Worm (Caenorhabditis elegans) whole organism, young adult: ENCODE measurements around the gene cblc-1.

Experiments
- C06A6.2 ChIP-seq: fragments of 200-800 bp; sonication (Bioruptor generic); conservative IDR thresholded peaks from 2 replicates; pipeline ENCODE4 v1.3.6; 2022; ENCODE audit warnings: missing genetic modification characterization, missing compliant biosample characterization
- F52B5.7 ChIP-seq: sonication (generic microtip); optimal IDR thresholded peaks from 2 replicates; lab custom pipeline; 2016; ENCODE audit warnings: mild to moderate bottlenecking, missing genetic modification characterization, missing compliant biosample characterization
- F57C9.4 ChIP-seq: sonication (generic microtip); optimal IDR thresholded peaks from 2 replicates; lab custom pipeline; 2017; ENCODE audit warnings: mild to moderate bottlenecking, missing genetic modification characterization, missing compliant biosample characterization
- K11D2.4 ChIP-seq: fragments of 200-800 bp; sonication (Bioruptor generic); IDR thresholded peaks from 2 replicates; pipeline ENCODE4 v1.3.6; 2022; ENCODE audit warnings: missing genetic modification reagents, missing genetic modification characterization, missing compliant biosample characterization
- K12H6.12 ChIP-seq: fragments of 200-800 bp; sonication (Bioruptor generic); optimal IDR thresholded peaks from 2 replicates; lab custom pipeline; 2018; ENCODE audit warnings: mild to moderate bottlenecking, missing genetic modification characterization, missing compliant biosample characterization
- Y53F4B.3 ChIP-seq: fragments of 200-800 bp; sonication (Bioruptor generic); IDR thresholded peaks from 2 replicates; pipeline ENCODE4 v1.3.6; 2022; ENCODE audit warnings: missing genetic modification reagents, missing genetic modification characterization, missing compliant biosample characterization
- Y53G8AR.9 ChIP-seq: fragments of 200-800 bp; sonication (Bioruptor generic); conservative IDR thresholded peaks from 2 replicates; pipeline ENCODE4 v1.3.6; 2022; ENCODE audit warnings: missing genetic modification reagents, missing genetic modification characterization, missing compliant biosample characterization
- Y95B8A.8 ChIP-seq: fragments of 200-800 bp; sonication (Bioruptor generic); IDR thresholded peaks from 2 replicates; pipeline ENCODE4 v1.3.6; 2022; ENCODE audit warnings: missing genetic modification reagents, missing genetic modification characterization, missing compliant biosample characterization
- atf-7 ChIP-seq: sonication (generic microtip); optimal IDR thresholded peaks from 2 replicates; lab custom pipeline; 2017; ENCODE audit warnings: mild to moderate bottlenecking, missing genetic modification characterization, missing compliant biosample characterization
- attf-5 ChIP-seq: fragments of 200-800 bp; sonication (Bioruptor generic); optimal IDR thresholded peaks from 2 replicates; lab custom pipeline; 2018; ENCODE audit warnings: mild to moderate bottlenecking, missing genetic modification characterization, missing compliant biosample characterization
- bed-1 ChIP-seq: fragments of 200-800 bp; sonication (Bioruptor generic); IDR thresholded peaks from 2 replicates; pipeline ENCODE4 v1.3.6; 2022; ENCODE audit warnings: missing genetic modification reagents, missing genetic modification characterization, missing compliant biosample characterization
- bed-2 ChIP-seq: fragments of 200-800 bp; sonication (Bioruptor generic); IDR thresholded peaks from 2 replicates; pipeline ENCODE4 v1.3.6; 2022; ENCODE audit warnings: missing genetic modification reagents, missing genetic modification characterization, missing compliant biosample characterization
- cebp-1 ChIP-seq, 2 experiments: fragments of 200-800 bp in 1 of 2; sonication (Bioruptor generic) in 1 of 2; sonication (generic microtip) in 1 of 2; IDR thresholded peaks in 1 of 2; optimal IDR thresholded peaks in 1 of 2; 2 replicates each; pipeline versions ENCODE4 v1.3.6 to Lab custom; 2017 to 2022; ENCODE audit warnings: missing compliant biosample characterization in 2 of 2, missing genetic modification characterization in 2 of 2, mild to moderate bottlenecking in 1 of 2, missing genetic modification reagents in 1 of 2, moderate library complexity in 1 of 2
- cebp-2 ChIP-seq: fragments of 200-800 bp; sonication (Bioruptor generic); IDR thresholded peaks from 2 replicates; pipeline ENCODE4 v1.3.6; 2022; ENCODE audit warnings: missing genetic modification characterization, missing compliant biosample characterization
- ceh-40 ChIP-seq: fragments of 200-800 bp; sonication (Bioruptor generic); IDR thresholded peaks from 2 replicates; pipeline ENCODE4 v1.3.6; 2022; ENCODE audit warnings: missing genetic modification characterization, missing compliant biosample characterization
- chd-7 ChIP-seq: sonication (generic microtip); optimal IDR thresholded peaks from 2 replicates; lab custom pipeline; 2016; ENCODE audit warnings: mild to moderate bottlenecking, missing genetic modification characterization, moderate library complexity, missing compliant biosample characterization
- dox-1 ChIP-seq: fragments of 200-800 bp; sonication (Bioruptor generic); IDR thresholded peaks from 2 replicates; pipeline ENCODE4 v1.3.6; 2022; ENCODE audit warnings: missing genetic modification reagents, missing genetic modification characterization, missing compliant biosample characterization
- dpff-1 ChIP-seq: sonication (generic microtip); optimal IDR thresholded peaks from 2 replicates; lab custom pipeline; 2017; ENCODE audit warnings: mild to moderate bottlenecking, missing genetic modification characterization, missing compliant biosample characterization
- dpl-1 ChIP-seq: fragments of 150-350 bp; optimal IDR thresholded peaks from 2 replicates; lab custom pipeline; 2014; ENCODE audit warnings: missing biosample characterization, missing genetic modification reagents, missing genetic modification characterization
- efl-1 ChIP-seq: fragments of 150-350 bp; optimal IDR thresholded peaks from 2 replicates; lab custom pipeline; 2014; ENCODE audit warnings: missing biosample characterization, missing genetic modification reagents, missing genetic modification characterization
- ekl-4 ChIP-seq: fragments of 200-800 bp; sonication (Bioruptor generic); IDR thresholded peaks from 2 replicates; pipeline ENCODE4 v1.3.6; 2022; ENCODE audit warnings: missing genetic modification reagents, missing genetic modification characterization, missing compliant biosample characterization
- let-607 ChIP-seq, 2 experiments: fragments of 200-800 bp in 1 of 2; sonication (Bioruptor generic) in 1 of 2; sonication (generic microtip) in 1 of 2; optimal IDR thresholded peaks; 2 replicates each; lab custom pipeline; 2016 to 2018; ENCODE audit warnings: mild to moderate bottlenecking in 2 of 2, missing compliant biosample characterization in 2 of 2, missing genetic modification characterization in 2 of 2, moderate library complexity in 2 of 2, missing genotype in 1 of 2
- lin-35 ChIP-seq, 3 experiments: fragments of 150-350 bp in 2 of 3; sonication (generic microtip) in 1 of 3; optimal IDR thresholded peaks; 2 replicates each; lab custom pipeline; 2014 to 2018; ENCODE audit warnings: missing biosample characterization in 3 of 3, missing genetic modification characterization in 3 of 3, missing genetic modification reagents in 3 of 3
- madf-10 ChIP-seq: sonication (generic microtip); optimal IDR thresholded peaks from 2 replicates; lab custom pipeline; 2016; ENCODE audit warnings: mild to moderate bottlenecking, missing genetic modification characterization, missing compliant biosample characterization
- nhr-179 ChIP-seq: sonication (generic microtip); optimal IDR thresholded peaks from 2 replicates; lab custom pipeline; 2016; ENCODE audit warnings: mild to moderate bottlenecking, missing genetic modification characterization, missing compliant biosample characterization
- nhr-80 ChIP-seq: sonication (generic microtip); optimal IDR thresholded peaks from 2 replicates; lab custom pipeline; 2016; ENCODE audit warnings: missing genetic modification characterization, missing compliant biosample characterization
- nhr-90 ChIP-seq: sonication (generic microtip); optimal IDR thresholded peaks from 2 replicates; lab custom pipeline; 2016; ENCODE audit warnings: missing genotype, mild to moderate bottlenecking, missing genetic modification characterization, missing compliant biosample characterization
- pbrm-1 ChIP-seq: fragments of 200-800 bp; sonication (Bioruptor generic); IDR thresholded peaks from 2 replicates; pipeline ENCODE4 v1.3.6; 2022; ENCODE audit warnings: missing genetic modification reagents, missing genetic modification characterization, missing compliant biosample characterization
- pha-4 ChIP-seq: fragments of 150-350 bp; sonication (generic microtip); optimal IDR thresholded peaks from 2 replicates; lab custom pipeline; 2014; ENCODE audit warnings: missing biosample characterization, missing genetic modification reagents, missing genetic modification characterization
- rcor-1 ChIP-seq: fragments of 200-800 bp; sonication (Bioruptor generic); IDR thresholded peaks from 2 replicates; pipeline ENCODE4 v1.3.6; 2022; ENCODE audit warnings: missing genetic modification reagents, missing genetic modification characterization, missing compliant biosample characterization
- repo-1 ChIP-seq: sonication (generic microtip); optimal IDR thresholded peaks from 2 replicates; lab custom pipeline; 2017; ENCODE audit warnings: mild to moderate bottlenecking, missing genetic modification characterization, missing compliant biosample characterization
- snpc-4 ChIP-seq, 5 experiments: fragments of 150-350 bp in 1 of 5; sonication (generic microtip) in 4 of 5; optimal IDR thresholded peaks; 2 replicates each; lab custom pipeline; 2014 to 2018; ENCODE audit warnings: missing genetic modification characterization in 5 of 5, missing biosample characterization in 3 of 5, antibody characterized with exemption in 2 of 5, mild to moderate bottlenecking in 2 of 5, missing compliant biosample characterization in 2 of 5, missing genotype in 2 of 5, moderate library complexity in 2 of 5, missing genetic modification reagents in 1 of 5
- tbp1 ChIP-seq: fragments of 200-800 bp; sonication (Bioruptor generic); optimal IDR thresholded peaks from 2 replicates; lab custom pipeline; 2018; ENCODE audit warnings: mild to moderate bottlenecking, missing genetic modification characterization, missing compliant biosample characterization
- tlf-1 ChIP-seq: fragments of 200-800 bp; sonication (Bioruptor generic); optimal IDR thresholded peaks from 2 replicates; lab custom pipeline; 2018; ENCODE audit warnings: mild to moderate bottlenecking, missing genetic modification characterization, missing compliant biosample characterization
- ztf-26 ChIP-seq: sonication (generic microtip); optimal IDR thresholded peaks from 2 replicates; lab custom pipeline; 2017; ENCODE audit warnings: missing genetic modification characterization, missing compliant biosample characterization
- ztf-3 ChIP-seq: fragments of 200-800 bp; sonication (Bioruptor generic); optimal IDR thresholded peaks from 2 replicates; lab custom pipeline; 2018; ENCODE audit warnings: mild to moderate bottlenecking, missing genetic modification characterization, missing compliant biosample characterization
- ztf-6 ChIP-seq: fragments of 200-800 bp; sonication (Bioruptor generic); IDR thresholded peaks from 2 replicates; pipeline ENCODE4 v1.3.6; 2022; ENCODE audit warnings: missing genetic modification reagents, missing genetic modification characterization, missing compliant biosample characterization

cblc-1 gene

DNA sequence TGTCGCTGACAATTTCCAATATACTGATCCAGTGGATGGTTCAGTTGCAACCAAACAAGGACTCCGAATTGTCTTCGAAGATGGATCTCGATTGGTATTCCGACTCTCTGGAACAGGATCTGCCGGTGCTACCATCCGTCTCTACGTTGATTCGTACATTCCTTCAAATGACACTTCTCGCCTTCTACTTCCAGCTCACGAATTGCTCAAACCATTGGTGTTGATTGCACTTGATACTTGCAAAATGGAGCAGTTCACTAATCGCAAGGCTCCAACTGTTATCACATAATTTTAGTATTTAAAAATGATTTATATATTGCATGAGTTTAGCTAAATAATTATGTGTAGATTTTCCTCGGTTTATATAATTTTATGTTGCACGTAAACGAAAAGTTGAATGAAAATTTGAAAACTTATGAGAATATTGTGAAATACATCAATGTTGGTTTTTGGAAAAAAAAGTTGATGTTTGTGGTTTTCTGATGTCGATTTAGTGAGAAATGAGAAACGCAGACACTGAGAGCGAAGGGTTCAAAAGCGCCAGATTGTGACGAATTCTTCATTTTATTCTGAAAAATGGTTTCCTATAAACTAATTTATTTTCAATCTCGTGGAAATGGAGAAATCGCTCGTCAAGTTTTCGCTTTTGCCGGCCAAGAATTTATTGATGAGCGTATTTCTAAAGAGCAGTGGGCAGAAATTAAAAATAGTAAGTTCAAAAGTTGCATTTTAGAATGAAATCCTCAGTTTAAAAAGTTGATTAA lies 49.8 kb downstream of the cblc-1 start, which contains the start of gene gst-9 (continued):
- no peak for TF ChIP-seq bed-2 (GFP tag; lab: Robert Waterston, UW)
- TF ChIP-seq ekl-4 (GFP tag; lab: Robert Waterston, UW), result peak; percentile 71; the same call in 1 of the 2 replicates
- no peak for TF ChIP-seq bed-1 (GFP tag; lab: Robert Waterston, UW)
- no peak for TF ChIP-seq nhr-179 (tag; lab: Kevin White, UChicago)
- peak; percentile 80 for TF ChIP-seq tlf-1
- TF ChIP-seq Y95B8A.8, result no peak
- no peak for TF ChIP-seq dpff-1 (tag; lab: Kevin White, UChicago)
- TF ChIP-seq pbrm-1 (GFP tag; lab: Robert Waterston, UW), result 0 out of 2 replicates have a peak, but pooled peaks have one; percentile 53
- TF ChIP-seq K11D2.4 (GFP tag; lab: Robert Waterston, UW), result peak; percentile 68; the same call in 1 of the 2 replicates
- TF ChIP-seq C06A6.2, result no peak; the same call in 1 of the 2 replicates
- TF ChIP-seq ztf-26 (tag; lab: Kevin White, UChicago), result peak; percentile 46
- TF ChIP-seq cebp-2 (GFP tag; lab: Robert Waterston, UW), result 0 out of 2 replicates have a peak, but pooled peaks have one; percentile 5
- TF ChIP-seq dox-1, result peak; percentile 55
- TF ChIP-seq ceh-40 (GFP tag; lab: Robert Waterston, UW), result 0 out of 2 replicates have a peak, but pooled peaks have one; percentile 13
- peak; percentile 83 for TF ChIP-seq repo-1 (tag; lab: Kevin White, UChicago)
- TF ChIP-seq snpc-4 (GFP tag; optimal IDR thresholded peaks at IDR 0.05; lab: Kevin White, UChicago), result no peak
- peak in 2 of 4 experiments; percentile 4 to 16 for TF ChIP-seq snpc-4 (tag; optimal IDR thresholded peaks at IDR 0.05; lab: Kevin White, UChicago)
- TF ChIP-seq F57C9.4 (tag; lab: Kevin White, UChicago), result peak; percentile 44
- TF ChIP-seq atf-7 (tag; lab: Kevin White, UChicago), result peak; percentile 64
- TF ChIP-seq tbp1, result peak; percentile 52
- TF ChIP-seq ztf-6 (GFP tag; lab: Robert Waterston, UW), result no peak
- TF ChIP-seq F52B5.7 (tag; lab: Kevin White, UChicago), result peak; percentile 51
- TF ChIP-seq chd-7 (tag; lab: Kevin White, UChicago), result peak; percentile 28
- no peak for TF ChIP-seq K12H6.12 (tag; lab: Kevin White, UChicago)
- peak; percentile 36 for TF ChIP-seq nhr-90 (tag; lab: Kevin White, UChicago)
- TF ChIP-seq attf-5, result peak; percentile 60
- TF ChIP-seq rcor-1 (GFP tag; lab: Robert Waterston, UW), result no peak
- peak; percentile 40 for TF ChIP-seq nhr-80
- TF ChIP-seq cebp-1 (GFP tag; IDR thresholded peaks at IDR 0.05; lab: Robert Waterston, UW), result peak; percentile 68
- peak; percentile 82 for TF ChIP-seq cebp-1 (tag; optimal IDR thresholded peaks at IDR 0.05; lab: Kevin White, UChicago)
- no peak for TF ChIP-seq Y53F4B.3 (GFP tag; lab: Robert Waterston, UW)
- TF ChIP-seq Y53G8AR.9 (GFP tag; lab: Robert Waterston, UW), result peak; percentile 83
- no peak for TF ChIP-seq let-607 (tag; optimal IDR thresholded peaks at IDR 0.05; lab: Kevin White, UChicago)
- TF ChIP-seq ztf-3 (GFP tag; lab: Kevin White, UChicago), result no peak
- peak in 1 of 3 experiments; percentile 49 for TF ChIP-seq lin-35 (GFP tag; optimal IDR thresholded peaks at IDR 0.05; lab: Kevin White, UChicago)
- no peak for TF ChIP-seq pha-4 (tag; lab: Kevin White, UChicago)
- no peak for TF ChIP-seq efl-1 (GFP tag; lab: Kevin White, UChicago)
- TF ChIP-seq madf-10 (tag; lab: Kevin White, UChicago), result peak; percentile 6
- TF ChIP-seq dpl-1, result no peak
